Worm (Caenorhabditis elegans): ENCODE results near the gene F15E6.9.

Gene F15E6.9

ce11 chrIV:4338217-4338616 lies 39.3 kb upstream of the F15E6.9 start:
- TF ChIP-seq lsy-2 (tag; optimal IDR thresholded peaks at IDR 0.05) (no peak), elt-1 (tag; optimal IDR thresholded peaks at IDR 0.05; ENCODE audit: borderline replicate concordance, insufficient read depth) (peak; percentile 70)

ce11 chrIV:4336139-4336851 lies 37.4 kb upstream of the F15E6.9 start, which contains the start of the genes W03B1.3 and oac-51:
Gene W03B1.3, minus strand, starts transcription at chrIV:4336239.
Gene oac-51, plus strand, starts transcription at chrIV:4336801.
- peak; percentile 51 for TF ChIP-seq elt-1 (tag; optimal IDR thresholded peaks at IDR 0.05; ENCODE audit: borderline replicate concordance, insufficient read depth)
- no peak for TF ChIP-seq nhr-76 (tag; optimal IDR thresholded peaks at IDR 0.05)
- TF ChIP-seq flh-1 (GFP tag; optimal IDR thresholded peaks at IDR 0.05), result no peak
- no peak for TF ChIP-seq pha-4 (tag; optimal IDR thresholded peaks at IDR 0.05)
- no peak for TF ChIP-seq nhr-28 (tag; optimal IDR thresholded peaks at IDR 0.05)
- no peak for TF ChIP-seq nhr-2 (tag; optimal IDR thresholded peaks at IDR 0.05)

DNA sequence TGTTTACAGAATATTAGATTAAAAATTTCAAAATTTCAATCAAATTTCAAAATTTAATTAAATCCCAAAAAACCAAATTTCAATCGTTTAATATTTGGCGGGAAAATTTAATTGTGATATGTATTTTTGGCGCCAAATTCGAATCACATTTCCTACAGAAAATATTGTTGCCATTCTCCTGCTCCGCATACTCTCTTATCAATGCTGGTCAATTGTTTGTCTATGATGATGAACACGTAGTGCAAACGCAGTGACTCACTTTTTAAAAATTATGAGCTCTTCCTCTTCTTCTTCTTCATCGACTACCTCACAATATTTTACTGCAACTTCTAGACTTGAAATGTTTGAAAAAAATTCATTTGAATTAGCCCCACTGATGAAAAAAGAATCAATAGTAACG lies 27.6 kb upstream of the F15E6.9 start, which contains the start of gene trpl-2:
Gene trpl-2, plus strand, starts transcription at position 210 of the 400 bp plus-strand sequence.
- TF ChIP-seq bed-3 (GFP tag; optimal IDR thresholded peaks at IDR 0.05), result no peak
- no peak for TF ChIP-seq mep-1 (tag; optimal IDR thresholded peaks at IDR 0.05)
- no peak for TF ChIP-seq drap-1 (GFP tag; optimal IDR thresholded peaks at IDR 0.05)
- no peak for TF ChIP-seq lsy-2 (tag; optimal IDR thresholded peaks at IDR 0.05)
- TF ChIP-seq ceh-39 (tag; optimal IDR thresholded peaks at IDR 0.05), result no peak
- TF ChIP-seq nhr-237 (tag; optimal IDR thresholded peaks at IDR 0.05), result no peak
- TF ChIP-seq ceh-43 (GFP tag; optimal IDR thresholded peaks at IDR 0.05), result no peak
- no peak for TF ChIP-seq mab-5 (tag; optimal IDR thresholded peaks at IDR 0.05)
- no peak for TF ChIP-seq nhr-12 (tag; optimal IDR thresholded peaks at IDR 0.05)
- no peak for TF ChIP-seq lin-32 (GFP tag; optimal IDR thresholded peaks at IDR 0.05)
- TF ChIP-seq nhr-76 (tag; optimal IDR thresholded peaks at IDR 0.05), result no peak

DNA sequence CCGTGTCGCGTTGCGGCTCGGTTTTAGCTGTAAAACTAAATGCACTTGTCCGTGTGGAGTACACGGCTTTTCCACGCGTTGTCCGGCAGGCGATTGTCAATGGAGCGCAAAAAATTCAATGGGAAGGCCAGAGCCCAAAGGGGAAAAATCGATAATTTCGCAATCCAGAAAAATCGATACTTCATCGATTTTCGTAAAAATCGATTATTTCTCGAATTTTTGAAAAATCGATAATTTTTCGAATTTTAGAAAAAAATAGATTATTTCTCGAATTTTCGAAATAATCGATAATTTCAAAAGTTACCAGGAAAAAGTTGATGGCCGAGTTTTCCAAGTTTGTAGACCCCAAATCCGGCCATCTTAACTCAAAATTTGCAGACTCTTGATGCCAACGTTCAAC lies 20.6 kb upstream of the F15E6.9 start:
- TF ChIP-seq blmp-1 (tag; optimal IDR thresholded peaks at IDR 0.05) (no peak), mep-1 (tag; optimal IDR thresholded peaks at IDR 0.05) (no peak), elt-3 (tag; optimal IDR thresholded peaks at IDR 0.05) (no peak), elt-1 (tag; optimal IDR thresholded peaks at IDR 0.05; ENCODE audit: borderline replicate concordance, insufficient read depth) (no peak), sptf-1 (tag; optimal IDR thresholded peaks at IDR 0.05) (no peak), ztf-11 (tag; optimal IDR thresholded peaks at IDR 0.05) (no peak), drap-1 (GFP tag; optimal IDR thresholded peaks at IDR 0.05) (no peak), ceh-39 (tag; optimal IDR thresholded peaks at IDR 0.05) (no peak), bed-3 (GFP tag; optimal IDR thresholded peaks at IDR 0.05) (no peak), mab-5 (tag; optimal IDR thresholded peaks at IDR 0.05) (no peak), unc-120 (tag; optimal IDR thresholded peaks at IDR 0.05; ENCODE audit: poor library complexity, severe bottlenecking) (no peak), nhr-28 (tag; optimal IDR thresholded peaks at IDR 0.05) (no peak)

DNA sequence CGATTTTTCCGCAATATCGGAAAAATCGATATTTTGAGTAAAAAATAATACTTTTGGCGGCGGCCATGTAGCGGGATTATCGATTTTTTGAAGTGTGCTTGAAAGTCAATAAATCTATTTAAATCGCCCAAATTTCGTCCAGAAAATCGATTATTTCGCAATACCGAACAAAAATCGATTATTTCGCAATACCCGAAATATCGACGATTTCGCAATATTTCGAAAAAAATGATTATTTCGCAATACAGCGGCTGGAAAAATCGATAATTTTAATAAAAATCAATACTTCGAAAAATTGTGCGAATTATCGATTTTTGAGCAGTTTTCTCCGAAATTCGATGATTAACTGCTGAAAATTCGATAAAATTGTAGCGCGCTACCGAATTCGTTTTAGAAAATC lies 19.2 kb upstream of the F15E6.9 start:
- TF ChIP-seq elt-1 (tag; optimal IDR thresholded peaks at IDR 0.05; ENCODE audit: borderline replicate concordance, insufficient read depth) (no peak), snpc-4 (tag; optimal IDR thresholded peaks at IDR 0.05) (no peak), hlh-1 (tag; optimal IDR thresholded peaks at IDR 0.05) (no peak)

DNA sequence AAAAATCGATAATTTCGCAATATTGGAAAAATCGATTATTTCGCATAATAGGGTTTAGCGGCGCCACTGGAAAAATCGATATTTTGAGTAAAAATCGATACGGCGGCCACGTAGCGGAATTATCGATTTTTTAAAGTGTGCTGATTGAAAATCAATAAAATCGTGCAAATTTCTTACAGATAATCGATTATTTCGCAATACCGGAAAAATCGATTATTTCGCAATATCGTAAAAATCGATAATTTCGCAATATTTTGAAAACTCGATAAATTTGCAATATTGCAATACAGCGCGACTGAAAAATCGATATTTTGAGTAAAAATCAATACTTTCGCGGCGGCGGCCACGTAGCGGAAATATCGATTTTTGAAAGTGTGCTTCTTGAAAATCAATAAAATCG lies 18.8 kb upstream of the F15E6.9 start:
- no peak for TF ChIP-seq mls-2 (tag; optimal IDR thresholded peaks at IDR 0.05)
- no peak for TF ChIP-seq ceh-39 (tag; optimal IDR thresholded peaks at IDR 0.05)
- no peak for TF ChIP-seq unc-39 (tag; optimal IDR thresholded peaks at IDR 0.05)
- no peak for TF ChIP-seq ham-2 (GFP tag; optimal IDR thresholded peaks at IDR 0.05)
- TF ChIP-seq hlh-1 (tag; optimal IDR thresholded peaks at IDR 0.05), result no peak
- TF ChIP-seq elt-1 (tag; optimal IDR thresholded peaks at IDR 0.05; ENCODE audit: borderline replicate concordance, insufficient read depth), result no peak

ce11 chrIV:4316813-4317408 lies 18.0 kb upstream of the F15E6.9 start, which contains the start of gene Y24D9B.1:
Gene Y24D9B.1, plus strand, starts transcription at chrIV:4317358.
- TF ChIP-seq nhr-76 (tag; optimal IDR thresholded peaks at IDR 0.05), result no peak
- no peak for TF ChIP-seq elt-3 (tag; optimal IDR thresholded peaks at IDR 0.05)
- no peak for TF ChIP-seq mls-2 (tag; optimal IDR thresholded peaks at IDR 0.05)
- TF ChIP-seq snpc-4 (tag; optimal IDR thresholded peaks at IDR 0.05), result no peak

Measured in whole organism, mixed stage, embryonic.